Worm (Caenorhabditis elegans) whole organism, L2 larva: ENCODE measurements around the gene F58F12.3.

ENCODE experiments used
- C34F6.9 ChIP-seq: fragments of 150-350 bp; optimal IDR thresholded peaks from 2 replicates; lab custom pipeline; 2014; ENCODE audit warnings: missing biosample characterization, missing genetic modification characterization
- F13H6.1 ChIP-seq: sonication (generic microtip); optimal IDR thresholded peaks from 2 replicates; lab custom pipeline; 2016; ENCODE audit warnings: missing genetic modification characterization, missing compliant biosample characterization
- R02D3.7 ChIP-seq: fragments of 150-350 bp; optimal IDR thresholded peaks from 2 replicates; lab custom pipeline; 2014; ENCODE audit warnings: missing biosample characterization, missing genetic modification characterization
- Y55F3AM.14 ChIP-seq: fragments of 200-800 bp; sonication (Bioruptor generic); optimal IDR thresholded peaks from 2 replicates; lab custom pipeline; 2018; ENCODE audit warnings: mild to moderate bottlenecking, missing genetic modification characterization, missing compliant biosample characterization
- ZK546.5 ChIP-seq: sonication (generic microtip); optimal IDR thresholded peaks from 2 replicates; lab custom pipeline; 2017; ENCODE audit warnings: missing biosample characterization, missing genetic modification characterization
- alr-1 ChIP-seq: fragments of 150-350 bp; optimal IDR thresholded peaks from 2 replicates; lab custom pipeline; 2014; ENCODE audit warnings: missing biosample characterization, missing genetic modification characterization
- aly-2 ChIP-seq: fragments of 150-350 bp; optimal IDR thresholded peaks from 2 replicates; lab custom pipeline; 2014; ENCODE audit warnings: missing biosample characterization, missing genetic modification characterization
- ama-1 ChIP-seq: fragments of 150-350 bp; optimal IDR thresholded peaks from 2 replicates; lab custom pipeline; 2018; ENCODE audit warnings: inconsistent platforms
- blmp-1 ChIP-seq: sonication (generic microtip); optimal IDR thresholded peaks from 2 replicates; lab custom pipeline; 2017; ENCODE audit warnings: missing genetic modification characterization, mild to moderate bottlenecking, missing compliant biosample characterization, antibody characterized with exemption, moderate library complexity; ENCODE audit not compliant: insufficient read depth
- ceh-16 ChIP-seq: fragments of 150-350 bp; optimal IDR thresholded peaks from 2 replicates; lab custom pipeline; 2014; ENCODE audit warnings: missing biosample characterization, missing genetic modification characterization
- ceh-82 ChIP-seq: fragments of 150-350 bp; optimal IDR thresholded peaks from 2 replicates; lab custom pipeline; 2014; ENCODE audit warnings: missing biosample characterization, missing genetic modification characterization
- crh-2 ChIP-seq: sonication (generic microtip); optimal IDR thresholded peaks from 2 replicates; lab custom pipeline; 2017; ENCODE audit warnings: missing biosample characterization, missing genetic modification characterization
- dmd-4 ChIP-seq: sonication (generic microtip); optimal IDR thresholded peaks from 2 replicates; lab custom pipeline; 2017; ENCODE audit warnings: missing biosample characterization, missing genetic modification characterization
- egl-27 ChIP-seq: sonication (generic microtip); optimal IDR thresholded peaks from 3 replicates; lab custom pipeline; 2017; ENCODE audit warnings: missing biosample characterization, missing genetic modification reagents, missing genetic modification characterization
- elt-1 ChIP-seq: fragments of 150-350 bp; optimal IDR thresholded peaks from 2 replicates; lab custom pipeline; 2014; ENCODE audit warnings: missing biosample characterization, missing genetic modification characterization
- elt-3 ChIP-seq: sonication (generic microtip); optimal IDR thresholded peaks from 2 replicates; lab custom pipeline; 2017; ENCODE audit warnings: missing biosample characterization, missing genetic modification characterization
- fos-1 ChIP-seq: fragments of 150-350 bp; optimal IDR thresholded peaks from 2 replicates; lab custom pipeline; 2014; ENCODE audit warnings: missing biosample characterization, missing genetic modification characterization
- gmeb-1 ChIP-seq: fragments of 150-350 bp; optimal IDR thresholded peaks from 2 replicates; lab custom pipeline; 2014; ENCODE audit warnings: missing biosample characterization, missing genetic modification characterization
- lin-11 ChIP-seq: fragments of 150-350 bp; sonication (generic microtip); optimal IDR thresholded peaks from 2 replicates; lab custom pipeline; 2014; ENCODE audit warnings: missing biosample characterization, missing genetic modification characterization, inconsistent platforms, mixed read lengths
- lin-13 ChIP-seq: fragments of 150-350 bp; optimal IDR thresholded peaks from 2 replicates; lab custom pipeline; 2014; ENCODE audit warnings: missing biosample characterization, missing genetic modification reagents, missing genetic modification characterization
- lin-39 ChIP-seq: fragments of 150-350 bp; optimal IDR thresholded peaks from 2 replicates; lab custom pipeline; 2014; ENCODE audit warnings: missing biosample characterization, missing genetic modification reagents, missing genetic modification characterization
- lsy-2 ChIP-seq, 2 experiments: fragments of 150-350 bp in 1 of 2; sonication (generic microtip) in 1 of 2; optimal IDR thresholded peaks; 2 replicates each; lab custom pipeline; 2014 to 2017; ENCODE audit warnings: missing biosample characterization in 2 of 2, missing genetic modification characterization in 2 of 2
- mab-5 ChIP-seq: fragments of 150-350 bp; optimal IDR thresholded peaks from 2 replicates; lab custom pipeline; 2014; ENCODE audit warnings: missing biosample characterization, missing genetic modification characterization
- mbf-1 ChIP-seq: sonication (generic microtip); optimal IDR thresholded peaks from 2 replicates; lab custom pipeline; 2017; ENCODE audit warnings: missing biosample characterization, missing genetic modification characterization
- mdl-1 ChIP-seq, 2 experiments: fragments of 150-350 bp in 1 of 2; sonication (generic microtip) in 1 of 2; optimal IDR thresholded peaks; 2 replicates each; lab custom pipeline; 2017; ENCODE audit warnings: missing biosample characterization in 2 of 2, missing genetic modification characterization in 2 of 2
- nhr-10 ChIP-seq: sonication (generic microtip); optimal IDR thresholded peaks from 2 replicates; lab custom pipeline; 2017; ENCODE audit warnings: missing biosample characterization, missing genetic modification characterization
- nhr-11 ChIP-seq: fragments of 150-350 bp; optimal IDR thresholded peaks from 2 replicates; lab custom pipeline; 2014; ENCODE audit warnings: missing biosample characterization, missing genetic modification characterization
- nhr-12 ChIP-seq: fragments of 150-350 bp; optimal IDR thresholded peaks from 2 replicates; lab custom pipeline; 2014; ENCODE audit warnings: missing biosample characterization, missing genetic modification characterization
- nhr-129 ChIP-seq: fragments of 150-350 bp; optimal IDR thresholded peaks from 2 replicates; lab custom pipeline; 2014; ENCODE audit warnings: missing biosample characterization, missing genetic modification characterization
- nhr-21 ChIP-seq: fragments of 150-350 bp; optimal IDR thresholded peaks from 2 replicates; lab custom pipeline; 2014; ENCODE audit warnings: missing biosample characterization, missing genetic modification characterization
- nhr-23 ChIP-seq: fragments of 150-350 bp; optimal IDR thresholded peaks from 2 replicates; lab custom pipeline; 2014; ENCODE audit warnings: missing biosample characterization, missing genetic modification reagents, missing genetic modification characterization
- nhr-237 ChIP-seq: fragments of 150-350 bp; optimal IDR thresholded peaks from 2 replicates; lab custom pipeline; 2014; ENCODE audit warnings: missing biosample characterization, missing genetic modification characterization
- nhr-25 ChIP-seq: fragments of 150-350 bp; sonication (generic microtip); optimal IDR thresholded peaks from 3 replicates; lab custom pipeline; 2014; ENCODE audit warnings: missing biosample characterization, missing genetic modification characterization
- nhr-6 ChIP-seq: fragments of 150-350 bp; optimal IDR thresholded peaks from 2 replicates; lab custom pipeline; 2014; ENCODE audit warnings: missing biosample characterization, missing genetic modification characterization
- nhr-77 ChIP-seq: fragments of 150-350 bp; optimal IDR thresholded peaks from 2 replicates; lab custom pipeline; 2014; ENCODE audit warnings: missing biosample characterization, missing genetic modification characterization
- peb-1 ChIP-seq: fragments of 150-350 bp; optimal IDR thresholded peaks from 2 replicates; lab custom pipeline; 2014; ENCODE audit warnings: missing biosample characterization, missing genetic modification characterization
- sem-4 ChIP-seq: fragments of 150-350 bp; optimal IDR thresholded peaks from 2 replicates; lab custom pipeline; 2014; ENCODE audit warnings: missing biosample characterization, missing genetic modification reagents, missing genetic modification characterization
- skn-1 ChIP-seq: sonication (generic microtip); optimal IDR thresholded peaks from 2 replicates; lab custom pipeline; 2017; ENCODE audit warnings: missing biosample characterization, missing genetic modification characterization
- sma-3 ChIP-seq: sonication (generic microtip); optimal IDR thresholded peaks from 2 replicates; lab custom pipeline; 2016; ENCODE audit warnings: missing genetic modification reagents, missing genetic modification characterization, missing compliant biosample characterization
- sma-9 ChIP-seq, 2 experiments: fragments of 150-350 bp in 1 of 2; sonication (generic microtip) in 1 of 2; optimal IDR thresholded peaks; 2 replicates each; lab custom pipeline; 2014 to 2016; ENCODE audit warnings: missing genetic modification characterization in 2 of 2, mild to moderate bottlenecking in 1 of 2, missing biosample characterization in 1 of 2, missing compliant biosample characterization in 1 of 2, missing genetic modification reagents in 1 of 2, moderate library complexity in 1 of 2
- snpc-4 ChIP-seq: fragments of 150-350 bp; optimal IDR thresholded peaks from 2 replicates; lab custom pipeline; 2014; ENCODE audit warnings: missing biosample characterization, missing genetic modification characterization
- unc-39 ChIP-seq: fragments of 150-350 bp; optimal IDR thresholded peaks from 2 replicates; lab custom pipeline; 2014; ENCODE audit warnings: missing biosample characterization, missing genetic modification characterization
- unc-55 ChIP-seq: fragments of 150-350 bp; sonication (generic microtip); optimal IDR thresholded peaks from 3 replicates; lab custom pipeline; 2014; ENCODE audit warnings: missing biosample characterization, missing genetic modification reagents, missing genetic modification characterization
- unc-62 ChIP-seq: fragments of 150-350 bp; optimal IDR thresholded peaks from 2 replicates; lab custom pipeline; 2014; ENCODE audit warnings: missing biosample characterization, missing genetic modification reagents, missing genetic modification characterization
- zag-1 ChIP-seq: fragments of 150-350 bp; optimal IDR thresholded peaks from 2 replicates; lab custom pipeline; 2014; ENCODE audit warnings: missing biosample characterization, missing genetic modification characterization
- ztf-1 ChIP-seq: fragments of 200-800 bp; sonication (Bioruptor generic); conservative IDR thresholded peaks from 2 replicates; pipeline ENCODE4 v1.3.6; 2022; ENCODE audit warnings: missing genetic modification characterization, missing compliant biosample characterization
- ztf-11 ChIP-seq: sonication (generic microtip); optimal IDR thresholded peaks from 2 replicates; lab custom pipeline; 2017; ENCODE audit warnings: missing biosample characterization, missing genetic modification characterization
- ztf-4 ChIP-seq: fragments of 150-350 bp; optimal IDR thresholded peaks from 2 replicates; lab custom pipeline; 2014; ENCODE audit warnings: missing biosample characterization, missing genetic modification characterization

The F58F12.3 gene

ce11 chrII:6365237-6365815, 25.8 kb downstream of the F58F12.3 start, which contains the start of the genes ani-2 and clec-88:
Gene ani-2, minus strand, starts transcription at chrII:6365367.
Gene clec-88, plus strand, starts transcription at chrII:6365722.
- no peak for TF ChIP-seq sma-3
- no peak for TF ChIP-seq lin-13 (GFP tag; lab: Kevin White, UChicago)
- no peak for TF ChIP-seq nhr-6
- no peak for TF ChIP-seq skn-1 (tag; lab: Kevin White, UChicago)
- TF ChIP-seq lin-11 (tag; lab: Kevin White, UChicago), result no peak
- no peak for TF ChIP-seq nhr-25
- no peak for TF ChIP-seq elt-1 (tag; lab: Kevin White, UChicago)
- TF ChIP-seq nhr-237 (tag; lab: Kevin White, UChicago), result no peak
- TF ChIP-seq nhr-12 (tag; lab: Kevin White, UChicago), result no peak
- TF ChIP-seq ceh-82 (tag; lab: Kevin White, UChicago), result no peak
- TF ChIP-seq nhr-21 (tag; lab: Kevin White, UChicago), result no peak
- TF ChIP-seq ztf-1 (GFP tag; lab: Robert Waterston, UW), result no peak
- no peak for TF ChIP-seq unc-62 (GFP tag; lab: Kevin White, UChicago)

ce11 chrII:6360822-6361221, 30.3 kb downstream of the F58F12.3 start, which contains the start of gene K10B2.4:
Gene K10B2.4, minus strand, starts transcription at chrII:6360959.
- no peak for TF ChIP-seq lin-11 (tag; lab: Kevin White, UChicago)
- TF ChIP-seq blmp-1, result no peak
- peak; percentile 73 for TF ChIP-seq sma-9 (GFP tag; optimal IDR thresholded peaks at IDR 0.05; lab: Kevin White, UChicago)
- no peak for TF ChIP-seq sma-9 (tag; optimal IDR thresholded peaks at IDR 0.05; lab: Kevin White, UChicago)
- no peak for TF ChIP-seq Y55F3AM.14
- no peak for TF ChIP-seq ztf-4 (tag; lab: Kevin White, UChicago)
- peak; percentile 76 for TF ChIP-seq gmeb-1 (tag; lab: Kevin White, UChicago)
- no peak for TF ChIP-seq elt-1 (tag; lab: Kevin White, UChicago)
- TF ChIP-seq lsy-2 (tag; optimal IDR thresholded peaks at IDR 0.05; lab: Kevin White, UChicago), result peak; percentile 23 to 87
- TF ChIP-seq zag-1 (tag; lab: Kevin White, UChicago), result no peak
- no peak for TF ChIP-seq nhr-237 (tag; lab: Kevin White, UChicago)
- no peak for TF ChIP-seq dmd-4 (tag; lab: Kevin White, UChicago)
- TF ChIP-seq nhr-23, result no peak
- peak; percentile 79 for TF ChIP-seq C34F6.9 (tag; lab: Kevin White, UChicago)
- peak; percentile 37 for TF ChIP-seq F13H6.1
- peak; percentile 86 for TF ChIP-seq nhr-129
- TF ChIP-seq nhr-77 (tag; lab: Kevin White, UChicago), result no peak
- TF ChIP-seq skn-1 (tag; lab: Kevin White, UChicago), result no peak
- peak; percentile 65 for TF ChIP-seq lin-13 (GFP tag; lab: Kevin White, UChicago)
- no peak for TF ChIP-seq peb-1 (tag; lab: Kevin White, UChicago)
- TF ChIP-seq nhr-10 (tag; lab: Kevin White, UChicago), result no peak
- TF ChIP-seq nhr-11 (tag; lab: Kevin White, UChicago), result no peak
- no peak for TF ChIP-seq ceh-82 (tag; lab: Kevin White, UChicago)
- TF ChIP-seq crh-2 (tag; lab: Kevin White, UChicago), result peak; percentile 75
- TF ChIP-seq snpc-4, result peak; percentile 46
- no peak for TF ChIP-seq mbf-1 (tag; lab: Kevin White, UChicago)
- TF ChIP-seq lin-39, result no peak
- no peak for TF ChIP-seq egl-27 (tag; lab: Kevin White, UChicago)
- peak; percentile 33 for TF ChIP-seq sem-4 (tag; lab: Kevin White, UChicago)
- peak; percentile 40 for TF ChIP-seq nhr-21 (tag; lab: Kevin White, UChicago)
- peak; percentile 68 for TF ChIP-seq nhr-6
- TF ChIP-seq R02D3.7 (tag; lab: Kevin White, UChicago), result no peak
- no peak for TF ChIP-seq mdl-1 (tag; optimal IDR thresholded peaks at IDR 0.05; lab: Kevin White, UChicago)
- TF ChIP-seq ama-1, result no peak
- TF ChIP-seq fos-1 (tag; lab: Kevin White, UChicago), result peak; percentile 44
- peak; percentile 21 for TF ChIP-seq ceh-16 (tag; lab: Kevin White, UChicago)
- TF ChIP-seq ZK546.5 (tag; lab: Kevin White, UChicago), result no peak
- no peak for TF ChIP-seq nhr-12 (tag; lab: Kevin White, UChicago)
- TF ChIP-seq unc-39 (tag; lab: Kevin White, UChicago), result no peak
- peak; percentile 70 for TF ChIP-seq sma-3
- no peak for TF ChIP-seq aly-2 (tag; lab: Kevin White, UChicago)
- no peak for TF ChIP-seq ztf-11 (tag; lab: Kevin White, UChicago)
- TF ChIP-seq ztf-1 (GFP tag; lab: Robert Waterston, UW), result no peak
- TF ChIP-seq nhr-25, result peak; percentile 78
- no peak for TF ChIP-seq alr-1 (tag; lab: Kevin White, UChicago)
- TF ChIP-seq unc-62 (GFP tag; lab: Kevin White, UChicago), result no peak
- TF ChIP-seq unc-55 (GFP tag; lab: Kevin White, UChicago), result peak; percentile 81
- no peak for TF ChIP-seq elt-3
- TF ChIP-seq mab-5 (tag; lab: Kevin White, UChicago), result peak; percentile 40
